Worm (Caenorhabditis elegans): Measurements from ENCODE around the gene sto-3.

DNA sequence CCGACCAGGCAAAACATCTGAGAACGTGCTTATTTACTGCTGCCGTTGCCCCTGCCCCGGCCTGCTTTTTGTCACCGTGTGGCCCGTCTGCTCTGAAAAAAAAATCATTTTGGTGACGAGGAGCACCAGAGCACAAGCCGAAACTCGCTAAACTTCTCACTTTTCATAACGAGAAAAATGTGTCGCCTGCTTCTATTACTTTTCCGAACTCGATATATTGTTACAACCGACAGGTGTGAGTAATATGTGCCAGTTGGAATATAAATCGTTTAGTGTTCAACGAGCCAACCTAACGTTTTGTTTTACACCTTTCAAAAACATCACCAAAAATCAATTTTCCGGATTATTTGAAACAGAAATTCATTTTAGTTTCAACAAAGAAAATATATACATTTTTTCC lies 15.8 kb upstream of the sto-3 start:
- TF ChIP-seq him-1 (tag; optimal IDR thresholded peaks at IDR 0.05) (no peak), dao-5 (tag; optimal IDR thresholded peaks at IDR 0.05) (no peak)

Data from whole organism, L4/young adult.